Fruit fly (Drosophila melanogaster) whole organism, embryonic: ENCODE measurements around the gene CG42355.

Source experiments
- Abd-B ChIP-seq: fragments of 200-800 bp; sonication (Bioruptor generic); optimal IDR thresholded peaks from 2 replicates; lab custom pipeline; 2018; ENCODE audit warnings: missing biosample characterization, mild to moderate bottlenecking, missing genetic modification characterization, moderate library complexity
- Atf-2 ChIP-seq: fragments of 200-800 bp; sonication (Bioruptor generic); optimal IDR thresholded peaks from 2 replicates; lab custom pipeline; 2016; ENCODE audit warnings: missing biosample characterization, missing genetic modification characterization
- CG10321 ChIP-seq: fragments of 200-800 bp; sonication (Bioruptor generic); IDR thresholded peaks from 2 replicates; pipeline ENCODE4 v1.3.6; 2022; ENCODE audit warnings: missing biosample characterization, missing genetic modification characterization
- CG11398 ChIP-seq: fragments of 200-800 bp; sonication (Bioruptor generic); optimal IDR thresholded peaks from 2 replicates; lab custom pipeline; 2016; ENCODE audit warnings: missing biosample characterization, missing genetic modification characterization
- CG11456 ChIP-seq: fragments of 200-800 bp; sonication (Bioruptor generic); IDR thresholded peaks from 3 replicates; pipeline ENCODE4 v1.3.6; 2022; ENCODE audit warnings: missing biosample characterization, missing genetic modification characterization
- CG11504 ChIP-seq: fragments of 200-800 bp; sonication (Bioruptor generic); optimal IDR thresholded peaks from 3 replicates; lab custom pipeline; 2019; ENCODE audit warnings: missing biosample characterization, mild to moderate bottlenecking, missing genetic modification characterization, moderate library complexity
- CG12219 ChIP-seq: fragments of 200-800 bp; sonication (Bioruptor generic); optimal IDR thresholded peaks from 3 replicates; lab custom pipeline; 2018; ENCODE audit warnings: missing biosample characterization, mild to moderate bottlenecking, missing genetic modification characterization
- CG12391 ChIP-seq: fragments of 200-800 bp; sonication (Bioruptor generic); optimal IDR thresholded peaks from 3 replicates; lab custom pipeline; 2018; ENCODE audit warnings: missing biosample characterization, mild to moderate bottlenecking, missing genetic modification characterization, moderate library complexity
- CG12659 ChIP-seq: fragments of 200-800 bp; sonication (Bioruptor generic); optimal IDR thresholded peaks from 3 replicates; lab custom pipeline; 2017; ENCODE audit warnings: mild to moderate bottlenecking, missing biosample characterization, missing genetic modification reagents, missing genetic modification characterization
- CG1603 ChIP-seq: fragments of 200-800 bp; sonication (Bioruptor generic); optimal IDR thresholded peaks from 2 replicates; lab custom pipeline; 2019; ENCODE audit warnings: missing biosample characterization, mild to moderate bottlenecking, missing genetic modification characterization, moderate library complexity
- CG16779 ChIP-seq: fragments of 200-800 bp; sonication (Bioruptor generic); IDR thresholded peaks from 2 replicates; pipeline ENCODE4 v1.3.6; 2022; ENCODE audit warnings: missing biosample characterization, missing genetic modification characterization
- CG16863 ChIP-seq: fragments of 200-800 bp; sonication (Bioruptor generic); optimal IDR thresholded peaks from 3 replicates; lab custom pipeline; 2016; ENCODE audit warnings: missing biosample characterization, missing genetic modification characterization
- CG18476 ChIP-seq: fragments of 200-800 bp; sonication (Bioruptor generic); optimal IDR thresholded peaks from 2 replicates; lab custom pipeline; 2016; ENCODE audit warnings: missing biosample characterization, mild to moderate bottlenecking, missing genetic modification characterization
- CG30020 ChIP-seq: fragments of 200-800 bp; optimal IDR thresholded peaks from 2 replicates; lab custom pipeline; 2019; ENCODE audit warnings: missing biosample characterization, mild to moderate bottlenecking, missing genetic modification characterization, moderate library complexity
- CG31224 ChIP-seq: fragments of 200-800 bp; sonication (Bioruptor generic); IDR thresholded peaks from 2 replicates; pipeline ENCODE4 v1.3.6; 2022; ENCODE audit warnings: missing biosample characterization, missing genetic modification characterization
- CG3163 ChIP-seq: fragments of 200-800 bp; sonication (Bioruptor generic); optimal IDR thresholded peaks from 3 replicates; lab custom pipeline; 2016; ENCODE audit warnings: missing biosample characterization, missing genetic modification characterization
- CG3407 ChIP-seq: fragments of 200-800 bp; sonication (Bioruptor generic); optimal IDR thresholded peaks from 2 replicates; lab custom pipeline; 2018; ENCODE audit warnings: missing biosample characterization, mild to moderate bottlenecking, missing genetic modification characterization
- CG7556 ChIP-seq: fragments of 200-800 bp; sonication (Bioruptor generic); optimal IDR thresholded peaks from 2 replicates; lab custom pipeline; 2017; ENCODE audit warnings: missing biosample characterization, mild to moderate bottlenecking, missing genetic modification characterization
- CG8944 ChIP-seq: fragments of 200-800 bp; sonication (Bioruptor generic); optimal IDR thresholded peaks from 3 replicates; lab custom pipeline; 2016; ENCODE audit warnings: missing biosample characterization, missing genetic modification characterization
- CkIIα-i1 ChIP-seq: fragments of 200-800 bp; sonication (Bioruptor generic); IDR thresholded peaks from 2 replicates; pipeline ENCODE4 v1.3.6; 2022; ENCODE audit warnings: missing biosample characterization, missing genetic modification characterization
- Doc2 ChIP-seq: fragments of 200-800 bp; sonication (Bioruptor generic); IDR thresholded peaks from 2 replicates; pipeline ENCODE4 v1.3.6; 2022; ENCODE audit warnings: missing biosample characterization, missing genetic modification characterization
- E2f1 ChIP-seq: fragments of 200-800 bp; sonication (Bioruptor generic); IDR thresholded peaks from 2 replicates; pipeline ENCODE4 v1.3.6; 2022; ENCODE audit warnings: missing biosample characterization, missing genetic modification characterization
- HLH54F ChIP-seq: fragments of 200-800 bp; sonication (Bioruptor generic); optimal IDR thresholded peaks from 3 replicates; lab custom pipeline; 2016; ENCODE audit warnings: missing biosample characterization, missing genetic modification characterization
- HmgD ChIP-seq: fragments of 200-800 bp; sonication (Bioruptor generic); optimal IDR thresholded peaks from 3 replicates; lab custom pipeline; 2016; ENCODE audit warnings: missing biosample characterization, missing genetic modification characterization
- Med ChIP-seq: fragments of 200-800 bp; sonication (Bioruptor generic); peaks from one replicate; lab custom pipeline; 2016; ENCODE audit warnings: missing biosample characterization, missing genetic modification characterization, mild to moderate bottlenecking, inconsistent platforms, moderate library complexity
- Mes4 ChIP-seq: fragments of 200-800 bp; sonication (Bioruptor generic); optimal IDR thresholded peaks from 2 replicates; lab custom pipeline; 2016; ENCODE audit warnings: missing biosample characterization, missing genetic modification characterization
- Nf-YA ChIP-seq: fragments of 200-800 bp; sonication (Bioruptor generic); IDR thresholded peaks from 2 replicates; pipeline ENCODE4 v1.3.6; 2022; ENCODE audit warnings: missing biosample characterization, missing genetic modification characterization
- Six4 ChIP-seq: fragments of 200-800 bp; sonication (Bioruptor generic); optimal IDR thresholded peaks from 2 replicates; lab custom pipeline; 2016; ENCODE audit warnings: missing biosample characterization, missing genetic modification characterization
- Trl ChIP-seq, 3 experiments: fragments of >200 bp in 2 of 3; fragments of 200-800 bp in 1 of 3; sonication (Bioruptor generic) in 1 of 3; optimal IDR thresholded peaks; 2 replicates in 1 of 3; 3 replicates in 2 of 3; lab custom pipeline; 2016 to 2017; ENCODE audit warnings: missing biosample characterization in 1 of 3, missing genetic modification characterization in 1 of 3
- Xrp1 ChIP-seq: fragments of 200-800 bp; sonication (Bioruptor generic); IDR thresholded peaks from 2 replicates; pipeline ENCODE4 v1.3.6; 2022; ENCODE audit warnings: missing biosample characterization, missing genetic modification characterization
- crol ChIP-seq: fragments of 200-800 bp; sonication (Bioruptor generic); IDR thresholded peaks from 2 replicates; pipeline ENCODE4 v1.3.6; 2022; ENCODE audit warnings: missing biosample characterization, missing genetic modification characterization
- da ChIP-seq: fragments of 200-800 bp; sonication (Bioruptor generic); optimal IDR thresholded peaks from 2 replicates; lab custom pipeline; 2016; ENCODE audit warnings: missing biosample characterization, missing genetic modification characterization
- dmrt99B ChIP-seq: fragments of 200-800 bp; sonication (Bioruptor generic); optimal IDR thresholded peaks from 2 replicates; lab custom pipeline; 2018; ENCODE audit warnings: missing biosample characterization, mild to moderate bottlenecking, missing genetic modification characterization, moderate library complexity
- ems ChIP-seq: fragments of 200-800 bp; sonication (Bioruptor generic); optimal IDR thresholded peaks from 3 replicates; lab custom pipeline; 2016; ENCODE audit warnings: missing biosample characterization, missing genetic modification characterization
- eve ChIP-seq, 2 experiments: fragments of >200 bp; optimal IDR thresholded peaks; 2 replicates each; lab custom pipeline; 2017; ENCODE audit warnings: missing biosample characterization in 2 of 2, missing genetic modification characterization in 2 of 2
- fru ChIP-seq: fragments of >200 bp; optimal IDR thresholded peaks from 2 replicates; lab custom pipeline; 2017
- ftz-f1 ChIP-seq: fragments of 200-800 bp; sonication (Bioruptor generic); optimal IDR thresholded peaks from 2 replicates; lab custom pipeline; 2016; ENCODE audit warnings: missing biosample characterization, missing genetic modification characterization
- gsb ChIP-seq: fragments of 200-800 bp; sonication (Bioruptor generic); IDR thresholded peaks from 2 replicates; pipeline ENCODE4 v1.3.6; 2022; ENCODE audit warnings: missing biosample characterization, missing genetic modification characterization
- gt ChIP-seq: fragments of 200-800 bp; sonication (Bioruptor generic); IDR thresholded peaks from 2 replicates; pipeline ENCODE4 v1.3.6; 2022; ENCODE audit warnings: missing biosample characterization, missing genetic modification characterization
- hb ChIP-seq: fragments of 200-800 bp; sonication (Bioruptor generic); IDR thresholded peaks from 3 replicates; pipeline ENCODE4 v1.3.6; 2022; ENCODE audit warnings: missing biosample characterization, missing genetic modification characterization; ENCODE audit not compliant: partially characterized antibody
- luna ChIP-seq: fragments of 200-800 bp; sonication (Bioruptor generic); optimal IDR thresholded peaks from 2 replicates; lab custom pipeline; 2016; ENCODE audit warnings: missing biosample characterization, missing genetic modification characterization
- nau ChIP-seq: fragments of 200-800 bp; sonication (Bioruptor generic); optimal IDR thresholded peaks from 3 replicates; lab custom pipeline; 2017; ENCODE audit warnings: missing biosample characterization, mild to moderate bottlenecking, missing genetic modification characterization, missing genetic modification reagents
- nom ChIP-seq: fragments of 200-800 bp; sonication (Bioruptor generic); optimal IDR thresholded peaks from 2 replicates; lab custom pipeline; 2017; ENCODE audit warnings: missing biosample characterization, missing genetic modification characterization, mild to moderate bottlenecking, moderate library complexity, missing genetic modification reagents
- oc ChIP-seq: fragments of 200-800 bp; sonication (Bioruptor generic); optimal IDR thresholded peaks from 2 replicates; lab custom pipeline; 2018; ENCODE audit warnings: missing biosample characterization, mild to moderate bottlenecking, missing genetic modification characterization, moderate library complexity
- pho ChIP-seq: fragments of 200-800 bp; sonication (Bioruptor generic); optimal IDR thresholded peaks from 2 replicates; lab custom pipeline; 2016; ENCODE audit warnings: missing biosample characterization, missing genetic modification characterization
- prd ChIP-seq, 3 experiments: fragments of >200 bp in 2 of 3; fragments of 200-800 bp in 1 of 3; sonication (Bioruptor generic) in 1 of 3; optimal IDR thresholded peaks in 2 of 3; IDR thresholded peaks in 1 of 3; 2 replicates in 2 of 3; 3 replicates in 1 of 3; pipeline versions ENCODE4 v1.3.6 to Lab custom; 2017 to 2022; ENCODE audit warnings: missing biosample characterization in 1 of 3, missing genetic modification characterization in 1 of 3
- pros ChIP-seq: fragments of 200-800 bp; sonication (Bioruptor generic); optimal IDR thresholded peaks from 3 replicates; lab custom pipeline; 2019; ENCODE audit warnings: missing biosample characterization, mild to moderate bottlenecking, missing genetic modification characterization, moderate library complexity
- schlank ChIP-seq: fragments of 200-800 bp; sonication (Bioruptor generic); optimal IDR thresholded peaks from 2 replicates; lab custom pipeline; 2018; ENCODE audit warnings: missing biosample characterization, mild to moderate bottlenecking, missing genetic modification characterization
- sd ChIP-seq: fragments of 200-800 bp; sonication (Bioruptor generic); optimal IDR thresholded peaks from 3 replicates; lab custom pipeline; 2018; ENCODE audit warnings: missing biosample characterization, mild to moderate bottlenecking, missing genetic modification characterization, moderate library complexity
- toy ChIP-seq: fragments of 200-800 bp; sonication (Bioruptor generic); IDR thresholded peaks from 2 replicates; pipeline ENCODE4 v1.3.6; 2022; ENCODE audit warnings: missing biosample characterization, missing genetic modification characterization
- vvl ChIP-seq: fragments of 200-800 bp; sonication (Bioruptor generic); IDR thresholded peaks from 2 replicates; pipeline ENCODE4 v1.3.6; 2022; ENCODE audit warnings: missing biosample characterization, missing genetic modification characterization
- z ChIP-seq: fragments of 200-800 bp; sonication (Bioruptor generic); IDR thresholded peaks from 3 replicates; pipeline ENCODE4 v1.3.6; 2022; ENCODE audit warnings: missing biosample characterization, missing genetic modification characterization

Gene CG42355

dm6 chr3L:2004732-2005131 is 33.3 kb downstream of the CG42355 start (continued):
- TF ChIP-seq prd (optimal IDR thresholded peaks at IDR 0.05; lab: Kevin White, UChicago): no peak
- no peak for TF ChIP-seq prd (GFP tag; IDR thresholded peaks at IDR 0.05; lab: Robert Waterston, UW)
- peak; percentile 16 for TF ChIP-seq nau (GFP tag; lab: Kevin White, UChicago)
- no peak for TF ChIP-seq Abd-B
- TF ChIP-seq CG3407 (GFP tag; lab: Kevin White, UChicago): peak; percentile 26
- no peak for TF ChIP-seq schlank (tag; lab: Kevin White, UChicago)
- no peak for TF ChIP-seq oc (tag; lab: Kevin White, UChicago)
- no peak for TF ChIP-seq crol (GFP tag; lab: Robert Waterston, UW)
- TF ChIP-seq CkIIα-i1 (GFP tag; lab: Robert Waterston, UW): no peak
- no peak for TF ChIP-seq CG8944 (GFP tag; lab: Kevin White, UChicago)
- no peak for TF ChIP-seq fru
- peak; percentile 83 for TF ChIP-seq Med (GFP tag; lab: Kevin White, UChicago)
- no peak for TF ChIP-seq hb
- TF ChIP-seq sd (tag; lab: Kevin White, UChicago): peak; percentile 1
- TF ChIP-seq eve (GFP tag; optimal IDR thresholded peaks at IDR 0.05; lab: Kevin White, UChicago): no peak
- TF ChIP-seq Nf-YA (GFP tag; lab: Robert Waterston, UW): no peak
- TF ChIP-seq z (GFP tag; lab: Robert Waterston, UW): no peak
- TF ChIP-seq Doc2 (GFP tag; lab: Robert Waterston, UW): no peak
- TF ChIP-seq Xrp1 (GFP tag; lab: Robert Waterston, UW): no peak
- TF ChIP-seq luna (GFP tag; lab: Kevin White, UChicago): no peak
- no peak for TF ChIP-seq CG11456 (GFP tag; lab: Robert Waterston, UW)
- TF ChIP-seq E2f1 (GFP tag; lab: Robert Waterston, UW): no peak
- TF ChIP-seq HmgD: no peak
- no peak for TF ChIP-seq gt
- TF ChIP-seq CG12659 (GFP tag; lab: Kevin White, UChicago): no peak
- TF ChIP-seq CG16863 (GFP tag; lab: Kevin White, UChicago): peak; percentile 22
- peak; percentile 15 for TF ChIP-seq CG12219
- TF ChIP-seq pros (GFP tag; lab: Kevin White, UChicago): no peak
- TF ChIP-seq da (GFP tag; lab: Kevin White, UChicago): no peak
- TF ChIP-seq Mes4 (GFP tag; lab: Kevin White, UChicago): no peak
- TF ChIP-seq nom (GFP tag; lab: Kevin White, UChicago): no peak
- TF ChIP-seq CG3163 (GFP tag; lab: Kevin White, UChicago): no peak
- no peak for TF ChIP-seq Atf-2 (GFP tag; lab: Kevin White, UChicago)
- no peak for TF ChIP-seq CG31224 (GFP tag; lab: Robert Waterston, UW)
- no peak for TF ChIP-seq CG16779
- no peak for TF ChIP-seq CG30020
- TF ChIP-seq ftz-f1 (GFP tag; lab: Kevin White, UChicago): no peak
- TF ChIP-seq dmrt99B (tag; lab: Kevin White, UChicago): peak; percentile 40
- no peak for TF ChIP-seq pho (GFP tag; lab: Kevin White, UChicago)
- no peak for TF ChIP-seq CG7556
- no peak for TF ChIP-seq CG18476
- peak; percentile 28 for TF ChIP-seq CG11504 (tag; lab: Kevin White, UChicago)
- TF ChIP-seq vvl (GFP tag; lab: Robert Waterston, UW): no peak
- no peak for TF ChIP-seq CG10321 (GFP tag; lab: Robert Waterston, UW)
- TF ChIP-seq CG1603 (tag; lab: Kevin White, UChicago): peak; percentile 49
- no peak for TF ChIP-seq CG11398 (GFP tag; lab: Kevin White, UChicago)
- TF ChIP-seq toy (GFP tag; lab: Robert Waterston, UW): no peak
- no peak for TF ChIP-seq HLH54F (GFP tag; lab: Kevin White, UChicago)
- no peak for TF ChIP-seq ems (GFP tag; lab: Kevin White, UChicago)
- TF ChIP-seq Six4: no peak
- no peak for TF ChIP-seq CG12391 (tag; lab: Kevin White, UChicago)
- TF ChIP-seq Trl (optimal IDR thresholded peaks at IDR 0.05; lab: Kevin White, UChicago): no peak
- TF ChIP-seq Trl (GFP tag; optimal IDR thresholded peaks at IDR 0.05; lab: Kevin White, UChicago): peak; percentile 1
- TF ChIP-seq gsb (GFP tag; lab: Robert Waterston, UW): no peak
